Fruit fly (Drosophila melanogaster) whole organism, embryonic: ENCODE results near the gene Hecw.

Experiments used
- B-H2 ChIP-seq: fragments of 200-800 bp; sonication (Bioruptor generic); optimal IDR thresholded peaks from 2 replicates; lab custom pipeline; 2018; ENCODE audit warnings: missing biosample characterization, mild to moderate bottlenecking, missing genetic modification characterization
- Blimp-1 ChIP-seq: fragments of 200-800 bp; sonication (Bioruptor generic); optimal IDR thresholded peaks from 3 replicates; lab custom pipeline; 2018; ENCODE audit warnings: missing biosample characterization, missing genetic modification characterization, mild to moderate bottlenecking, moderate library complexity, missing genetic modification reagents
- C15 ChIP-seq: fragments of 200-800 bp; sonication (Bioruptor generic); IDR thresholded peaks from 3 replicates; pipeline ENCODE4 v1.3.6; 2022; ENCODE audit warnings: missing biosample characterization, missing genetic modification characterization
- CG10267 ChIP-seq: fragments of 200-800 bp; sonication (Bioruptor generic); optimal IDR thresholded peaks from 2 replicates; lab custom pipeline; 2018; ENCODE audit warnings: missing biosample characterization, mild to moderate bottlenecking, missing genetic modification characterization, moderate library complexity
- CG17328 ChIP-seq: fragments of 200-800 bp; sonication (Bioruptor generic); IDR thresholded peaks from 2 replicates; pipeline ENCODE4 v1.3.6; 2022; ENCODE audit warnings: missing biosample characterization, missing genetic modification characterization
- CG32767 ChIP-seq: fragments of 200-800 bp; sonication (Bioruptor generic); IDR thresholded peaks from 2 replicates; pipeline ENCODE4 v1.3.6; 2022; ENCODE audit warnings: missing biosample characterization, missing genetic modification characterization
- CG3838 ChIP-seq: fragments of 200-800 bp; sonication (Bioruptor generic); optimal IDR thresholded peaks from 3 replicates; lab custom pipeline; 2016; ENCODE audit warnings: missing biosample characterization, missing genetic modification characterization
- CG43689 ChIP-seq: fragments of 200-800 bp; sonication (Bioruptor generic); IDR thresholded peaks from 2 replicates; pipeline ENCODE4 v1.3.6; 2022; ENCODE audit warnings: missing biosample characterization, missing genetic modification characterization
- CG4707 ChIP-seq: fragments of 200-800 bp; sonication (Bioruptor generic); optimal IDR thresholded peaks from 2 replicates; lab custom pipeline; 2018; ENCODE audit warnings: missing biosample characterization, mild to moderate bottlenecking, missing genetic modification characterization, moderate library complexity
- CG4730 ChIP-seq: fragments of 200-800 bp; sonication (Bioruptor generic); IDR thresholded peaks from 2 replicates; pipeline ENCODE4 v1.3.6; 2022; ENCODE audit warnings: missing biosample characterization, missing genetic modification characterization
- CG4820 ChIP-seq: fragments of 200-800 bp; sonication (Bioruptor generic); optimal IDR thresholded peaks from 3 replicates; lab custom pipeline; 2016; ENCODE audit warnings: missing biosample characterization, missing genetic modification characterization
- CG6689 ChIP-seq: fragments of 200-800 bp; sonication (Bioruptor generic); IDR thresholded peaks from 2 replicates; pipeline ENCODE4 v1.3.6; 2022; ENCODE audit warnings: missing biosample characterization, missing genetic modification characterization
- CG7372 ChIP-seq: fragments of 200-800 bp; sonication (Bioruptor generic); IDR thresholded peaks from 2 replicates; pipeline ENCODE4 v1.3.6; 2022; ENCODE audit warnings: missing biosample characterization, missing genetic modification characterization
- CG9727 ChIP-seq: fragments of 200-800 bp; sonication (Bioruptor generic); optimal IDR thresholded peaks from 3 replicates; lab custom pipeline; 2017; ENCODE audit warnings: missing biosample characterization, mild to moderate bottlenecking, missing genetic modification characterization
- D19A ChIP-seq: fragments of 200-800 bp; optimal IDR thresholded peaks from 3 replicates; lab custom pipeline; 2019; ENCODE audit warnings: missing biosample characterization, mild to moderate bottlenecking, missing genetic modification characterization, moderate library complexity
- D19B ChIP-seq: fragments of 200-800 bp; sonication (Bioruptor generic); optimal IDR thresholded peaks from 2 replicates; lab custom pipeline; 2017; ENCODE audit warnings: missing biosample characterization, mild to moderate bottlenecking, missing genetic modification characterization
- Deaf1 ChIP-seq: fragments of 200-800 bp; optimal IDR thresholded peaks from 3 replicates; lab custom pipeline; 2019; ENCODE audit warnings: missing biosample characterization, mild to moderate bottlenecking, missing genetic modification characterization, moderate library complexity
- Doc2 ChIP-seq: fragments of 200-800 bp; sonication (Bioruptor generic); IDR thresholded peaks from 2 replicates; pipeline ENCODE4 v1.3.6; 2022; ENCODE audit warnings: missing biosample characterization, missing genetic modification characterization
- Fer1 ChIP-seq: fragments of 200-800 bp; sonication (Bioruptor generic); optimal IDR thresholded peaks from 2 replicates; lab custom pipeline; 2017; ENCODE audit warnings: missing biosample characterization, mild to moderate bottlenecking, missing genetic modification characterization
- Gsc ChIP-seq: fragments of 200-800 bp; sonication (Bioruptor generic); IDR thresholded peaks from 2 replicates; pipeline ENCODE4 v1.3.6; 2022; ENCODE audit warnings: missing biosample characterization, missing genetic modification characterization
- HmgD ChIP-seq: fragments of 200-800 bp; sonication (Bioruptor generic); optimal IDR thresholded peaks from 3 replicates; lab custom pipeline; 2016; ENCODE audit warnings: missing biosample characterization, missing genetic modification characterization
- Max ChIP-seq: fragments of 200-800 bp; sonication (Bioruptor generic); optimal IDR thresholded peaks from 2 replicates; lab custom pipeline; 2016; ENCODE audit warnings: missing biosample characterization, mild to moderate bottlenecking, missing genetic modification characterization
- Opbp ChIP-seq: fragments of 200-800 bp; sonication (Bioruptor generic); IDR thresholded peaks from 3 replicates; pipeline ENCODE4 v1.3.6; 2022; ENCODE audit warnings: missing biosample characterization, missing genetic modification characterization; ENCODE audit not compliant: partially characterized antibody
- Optix ChIP-seq: fragments of 200-800 bp; sonication (Bioruptor generic); IDR thresholded peaks from 3 replicates; pipeline ENCODE4 v1.3.6; 2022; ENCODE audit warnings: missing biosample characterization, missing genetic modification characterization
- Ptx1 ChIP-seq: fragments of 200-800 bp; sonication (Bioruptor generic); IDR thresholded peaks from 2 replicates; pipeline ENCODE4 v1.3.6; 2022; ENCODE audit warnings: missing biosample characterization, missing genetic modification characterization
- Rx ChIP-seq: fragments of 200-800 bp; sonication (Bioruptor generic); IDR thresholded peaks from 2 replicates; pipeline ENCODE4 v1.3.6; 2022; ENCODE audit warnings: missing biosample characterization, missing genetic modification characterization
- Side ChIP-seq: fragments of 200-800 bp; sonication (Bioruptor generic); optimal IDR thresholded peaks from 2 replicates; lab custom pipeline; 2016; ENCODE audit warnings: missing biosample characterization, missing genetic modification characterization
- Trl ChIP-seq, 3 experiments: fragments of >200 bp in 2 of 3; fragments of 200-800 bp in 1 of 3; sonication (Bioruptor generic) in 1 of 3; optimal IDR thresholded peaks; 2 replicates in 1 of 3; 3 replicates in 2 of 3; lab custom pipeline; 2016 to 2017; ENCODE audit warnings: missing biosample characterization in 1 of 3, missing genetic modification characterization in 1 of 3
- Vsx1 ChIP-seq: fragments of 200-800 bp; sonication (Bioruptor generic); optimal IDR thresholded peaks from 2 replicates; lab custom pipeline; 2017; ENCODE audit warnings: missing biosample characterization, mild to moderate bottlenecking, missing genetic modification characterization, missing genetic modification reagents
- YL-1 ChIP-seq: fragments of 200-800 bp; sonication (Bioruptor generic); optimal IDR thresholded peaks from 3 replicates; lab custom pipeline; 2017; ENCODE audit warnings: missing biosample characterization, mild to moderate bottlenecking, missing genetic modification characterization
- az2 ChIP-seq: fragments of 200-800 bp; sonication (Bioruptor generic); optimal IDR thresholded peaks from 3 replicates; lab custom pipeline; 2016; ENCODE audit warnings: missing biosample characterization, missing genetic modification characterization
- bcd ChIP-seq: fragments of 200-800 bp; sonication (Bioruptor generic); optimal IDR thresholded peaks from 2 replicates; lab custom pipeline; 2017; ENCODE audit warnings: missing biosample characterization, mild to moderate bottlenecking, missing genetic modification characterization
- cad ChIP-seq: fragments of >200 bp; optimal IDR thresholded peaks from 2 replicates; lab custom pipeline; 2017; ENCODE audit warnings: missing biosample characterization, missing genetic modification characterization
- en ChIP-seq: fragments of 200-800 bp; sonication (Bioruptor generic); optimal IDR thresholded peaks from 2 replicates; lab custom pipeline; 2016; ENCODE audit warnings: missing biosample characterization, missing genetic modification characterization
- gcm2 ChIP-seq: fragments of 200-800 bp; sonication (Bioruptor generic); optimal IDR thresholded peaks from 2 replicates; lab custom pipeline; 2016; ENCODE audit warnings: missing biosample characterization, missing genetic modification characterization
- grau ChIP-seq: fragments of 200-800 bp; optimal IDR thresholded peaks from 3 replicates; lab custom pipeline; 2019; ENCODE audit warnings: missing biosample characterization, mild to moderate bottlenecking, missing genetic modification characterization, moderate library complexity
- grn ChIP-seq: fragments of 200-800 bp; sonication (Bioruptor generic); optimal IDR thresholded peaks from 3 replicates; lab custom pipeline; 2017; ENCODE audit warnings: missing biosample characterization, missing genetic modification characterization
- lola ChIP-seq, 3 experiments: fragments of >200 bp in 2 of 3; fragments of 200-800 bp in 1 of 3; sonication (Bioruptor generic) in 1 of 3; optimal IDR thresholded peaks; 2 replicates each; lab custom pipeline; 2017 to 2019; ENCODE audit warnings: missing biosample characterization in 3 of 3, missing genetic modification characterization in 3 of 3, mild to moderate bottlenecking in 1 of 3, moderate library complexity in 1 of 3
- luna ChIP-seq: fragments of 200-800 bp; sonication (Bioruptor generic); optimal IDR thresholded peaks from 2 replicates; lab custom pipeline; 2016; ENCODE audit warnings: missing biosample characterization, missing genetic modification characterization
- nau ChIP-seq: fragments of 200-800 bp; sonication (Bioruptor generic); optimal IDR thresholded peaks from 3 replicates; lab custom pipeline; 2017; ENCODE audit warnings: missing biosample characterization, mild to moderate bottlenecking, missing genetic modification characterization, missing genetic modification reagents
- pfk ChIP-seq: fragments of 200-800 bp; sonication (Bioruptor generic); optimal IDR thresholded peaks from 2 replicates; lab custom pipeline; 2018; ENCODE audit warnings: missing biosample characterization, mild to moderate bottlenecking, missing genetic modification characterization, moderate library complexity
- sc ChIP-seq, 3 experiments: fragments of >200 bp in 2 of 3; fragments of 200-800 bp in 1 of 3; sonication (Bioruptor generic) in 1 of 3; optimal IDR thresholded peaks; 2 replicates in 2 of 3; 3 replicates in 1 of 3; lab custom pipeline; 2017; ENCODE audit warnings: mild to moderate bottlenecking in 1 of 3, missing biosample characterization in 1 of 3, missing genetic modification characterization in 1 of 3, missing genetic modification reagents in 1 of 3
- ssp ChIP-seq: fragments of 200-800 bp; sonication (Bioruptor generic); IDR thresholded peaks from 2 replicates; pipeline ENCODE4 v1.3.6; 2022; ENCODE audit warnings: missing biosample characterization, missing genetic modification characterization
- tna ChIP-seq: fragments of 200-800 bp; sonication (Bioruptor generic); IDR thresholded peaks from 2 replicates; pipeline ENCODE4 v1.3.6; 2022; ENCODE audit warnings: missing biosample characterization, missing genetic modification characterization; ENCODE audit not compliant: partially characterized antibody
- vfl ChIP-seq: fragments of 200-800 bp; sonication (Bioruptor generic); optimal IDR thresholded peaks from 2 replicates; lab custom pipeline; 2016; ENCODE audit warnings: missing biosample characterization, missing genetic modification characterization
- vnd ChIP-seq: fragments of 200-800 bp; sonication (Bioruptor generic); IDR thresholded peaks from 3 replicates; pipeline ENCODE4 v1.3.6; 2022; ENCODE audit warnings: missing biosample characterization, missing genetic modification characterization; ENCODE audit not compliant: partially characterized antibody
- wor ChIP-seq: fragments of 200-800 bp; sonication (Bioruptor generic); IDR thresholded peaks from 2 replicates; pipeline ENCODE4 v1.3.6; 2022; ENCODE audit warnings: missing biosample characterization, missing genetic modification characterization
- zf30C ChIP-seq: fragments of 200-800 bp; sonication (Bioruptor generic); optimal IDR thresholded peaks from 3 replicates; lab custom pipeline; 2018; ENCODE audit warnings: missing biosample characterization, mild to moderate bottlenecking, missing genetic modification characterization

Hecw gene

dm6 chrX:9650757-9651594, 42.2 kb downstream of the Hecw start (continued):
- TF ChIP-seq luna (GFP tag; lab: Kevin White, UChicago) (peak; percentile 66), CG32767 (GFP tag; lab: Robert Waterston, UW) (peak; percentile 94), HmgD (GFP tag; lab: Kevin White, UChicago) (peak; percentile 87), CG3838 (GFP tag; lab: Kevin White, UChicago) (peak; percentile 86), nau (peak; percentile 88), CG7372 (GFP tag; lab: Robert Waterston, UW) (peak; percentile 84), CG4730 (GFP tag; lab: Robert Waterston, UW) (peak; percentile 92), B-H2 (GFP tag; lab: Kevin White, UChicago) (no peak), YL-1 (GFP tag; lab: Kevin White, UChicago) (peak; percentile 64), lola (GFP tag; optimal IDR thresholded peaks at IDR 0.05; lab: Kevin White, UChicago) (peak in 1 of 3 experiments; percentile 94), az2 (GFP tag; lab: Kevin White, UChicago) (peak; percentile 96), vfl (GFP tag; lab: Kevin White, UChicago) (peak; percentile 75), Vsx1 (GFP tag; lab: Kevin White, UChicago) (peak; percentile 89), grn (peak; percentile 54), bcd (GFP tag; lab: Kevin White, UChicago) (peak; percentile 91), vnd (GFP tag; lab: Robert Waterston, UW) (no peak), D19B (GFP tag; lab: Kevin White, UChicago) (peak; percentile 49), CG10267 (tag; lab: Kevin White, UChicago) (peak; percentile 89), Max (GFP tag; lab: Kevin White, UChicago) (peak; percentile 82), Blimp-1 (GFP tag; lab: Kevin White, UChicago) (peak; percentile 91), Deaf1 (tag; lab: Kevin White, UChicago) (peak; percentile 66), CG9727 (GFP tag; lab: Kevin White, UChicago) (peak; percentile 93), Side (GFP tag; lab: Kevin White, UChicago) (peak; percentile 95), zf30C (no peak), gcm2 (GFP tag; lab: Kevin White, UChicago) (peak; percentile 84), tna (no peak), CG6689 (peak; percentile 96), D19A (tag; lab: Kevin White, UChicago) (peak; percentile 90), ssp (peak; percentile 81), en (GFP tag; lab: Kevin White, UChicago) (peak; percentile 93), Trl (optimal IDR thresholded peaks at IDR 0.05; lab: Kevin White, UChicago) (peak; percentile 37 to 57), Trl (GFP tag; optimal IDR thresholded peaks at IDR 0.05; lab: Kevin White, UChicago) (peak; percentile 93), CG17328 (GFP tag; lab: Robert Waterston, UW) (peak; percentile 97), Ptx1 (GFP tag; lab: Robert Waterston, UW) (peak; percentile 96), grau (tag; lab: Kevin White, UChicago) (peak; percentile 85), Fer1 (GFP tag; lab: Kevin White, UChicago) (peak; percentile 90), Gsc (GFP tag; lab: Robert Waterston, UW) (peak; percentile 90), CG43689 (peak; percentile 90), CG4820 (GFP tag; lab: Kevin White, UChicago) (peak; percentile 92), CG4707 (peak; percentile 99), wor (GFP tag; lab: Robert Waterston, UW) (peak; percentile 94), cad (GFP tag; lab: Kevin White, UChicago) (no peak), Opbp (GFP tag; lab: Robert Waterston, UW) (no peak), Rx (GFP tag; lab: Robert Waterston, UW) (peak; percentile 93), C15 (GFP tag; lab: Robert Waterston, UW) (peak; percentile 79; the same call in 2 of the 3 replicates), Optix (peak; percentile 96), sc (optimal IDR thresholded peaks at IDR 0.05; lab: Kevin White, UChicago) (no peak), sc (GFP tag; optimal IDR thresholded peaks at IDR 0.05; lab: Kevin White, UChicago) (peak; percentile 95), pfk (no peak), Doc2 (GFP tag; lab: Robert Waterston, UW) (peak; percentile 85)
